Fruit fly (Drosophila melanogaster): Measurements from ENCODE around the gene CG33928.

Gene CG33928

DNA sequence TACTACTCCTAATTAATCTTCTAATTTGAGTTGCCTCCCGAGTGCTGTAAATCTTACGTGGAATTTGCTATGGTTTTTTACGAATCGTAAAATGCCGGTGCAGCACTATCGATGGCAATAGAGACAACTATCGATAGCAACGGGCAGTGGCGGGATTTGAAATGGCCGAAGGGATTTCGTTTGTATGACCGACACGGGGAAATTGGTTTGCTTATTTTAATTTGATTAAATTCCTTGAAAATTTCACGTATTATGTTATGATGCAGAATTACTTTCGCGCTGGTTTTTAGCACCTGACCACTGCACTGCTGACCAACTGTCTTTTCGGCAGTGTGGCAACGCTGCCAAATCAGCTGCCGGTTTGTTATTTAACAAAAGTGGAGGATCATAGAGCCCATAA lies 47.8 kb upstream of the CG33928 start, which contains the start of the genes GCS2beta and CG5131 (continued):
- TF ChIP-seq jumu (GFP tag; optimal IDR thresholded peaks at IDR 0.05) (peak; percentile 98), Mrtf (GFP tag; IDR thresholded peaks at IDR 0.05) (peak; percentile 85), run (tag; optimal IDR thresholded peaks at IDR 0.05) (peak; percentile 52), CG1529 (GFP tag; optimal IDR thresholded peaks at IDR 0.05) (peak; percentile 77), NFAT (GFP tag; IDR thresholded peaks at IDR 0.05) (peak; percentile 95), CG12659 (GFP tag; optimal IDR thresholded peaks at IDR 0.05) (peak; percentile 95), pzg (GFP tag; optimal IDR thresholded peaks at IDR 0.05) (peak; percentile 82), da (GFP tag; optimal IDR thresholded peaks at IDR 0.05) (peak; percentile 88), eyg (GFP tag; optimal IDR thresholded peaks at IDR 0.05) (peak; percentile 92), Usf (GFP tag; optimal IDR thresholded peaks at IDR 0.05) (peak; percentile 81), Eip74EF (GFP tag; optimal IDR thresholded peaks at IDR 0.05) (peak in 1 of 2 experiments; percentile 39), slbo (GFP tag; IDR thresholded peaks at IDR 0.05) (peak; percentile 98), CG13894 (tag; optimal IDR thresholded peaks at IDR 0.05) (no peak), eve (GFP tag; optimal IDR thresholded peaks at IDR 0.05) (no peak), CG11085 (GFP tag; IDR thresholded peaks at IDR 0.05) (peak; percentile 92), Dfd (GFP tag; optimal IDR thresholded peaks at IDR 0.05) (no peak), MBD-R2 (GFP tag; IDR thresholded peaks at IDR 0.05) (peak; percentile 99), CG10267 (tag; optimal IDR thresholded peaks at IDR 0.05) (peak; percentile 76), NC2β (GFP tag; optimal IDR thresholded peaks at IDR 0.05) (peak; percentile 90), slou (GFP tag; optimal IDR thresholded peaks at IDR 0.05) (peak; percentile 96), grn (GFP tag; optimal IDR thresholded peaks at IDR 0.05) (no peak), otp (GFP tag; IDR thresholded peaks at IDR 0.05) (peak; percentile 75; the same call in 2 of the 3 replicates), CG4707 (GFP tag; optimal IDR thresholded peaks at IDR 0.05) (peak; percentile 24), CG17385 (GFP tag; optimal IDR thresholded peaks at IDR 0.05) (peak; percentile 78), Taf1 (GFP tag; IDR thresholded peaks at IDR 0.05) (peak; percentile 93), CG4282 (GFP tag; optimal IDR thresholded peaks at IDR 0.05) (peak; percentile 92), knrl (GFP tag; IDR thresholded peaks at IDR 0.05; ENCODE audit: partially characterized antibody) (peak; percentile 94), CG30403 (GFP tag; optimal IDR thresholded peaks at IDR 0.05) (peak; percentile 96), CG18764 (GFP tag; optimal IDR thresholded peaks at IDR 0.05) (peak; percentile 91), CG9215 (GFP tag; IDR thresholded peaks at IDR 0.05) (peak; percentile 94), CG7928 (GFP tag; optimal IDR thresholded peaks at IDR 0.05) (peak; percentile 70), tap (tag; optimal IDR thresholded peaks at IDR 0.05) (peak; percentile 62), trem (tag; optimal IDR thresholded peaks at IDR 0.05) (peak; percentile 90), Nf-YC (tag; optimal IDR thresholded peaks at IDR 0.05) (no peak), CG2129 (GFP tag; IDR thresholded peaks at IDR 0.05; ENCODE audit: partially characterized antibody) (peak; percentile 84), Myb (GFP tag; optimal IDR thresholded peaks at IDR 0.05) (peak; percentile 90), Bdp1 (GFP tag; optimal IDR thresholded peaks at IDR 0.05) (peak; percentile 90), bab2 (GFP tag; optimal IDR thresholded peaks at IDR 0.05) (peak; percentile 96), zfh1 (GFP tag; IDR thresholded peaks at IDR 0.05) (peak; percentile 96), kah (GFP tag; optimal IDR thresholded peaks at IDR 0.05) (peak; percentile 54), CG3847 (GFP tag; IDR thresholded peaks at IDR 0.05) (peak; percentile 96), ems (GFP tag; optimal IDR thresholded peaks at IDR 0.05) (peak; percentile 93), scrt (GFP tag; optimal IDR thresholded peaks at IDR 0.05) (peak; percentile 74), CG12942 (GFP tag; optimal IDR thresholded peaks at IDR 0.05) (peak; percentile 95), CG3163 (GFP tag; optimal IDR thresholded peaks at IDR 0.05) (peak; percentile 84), CG14965 (GFP tag; optimal IDR thresholded peaks at IDR 0.05; ENCODE audit: borderline replicate concordance) (peak; percentile 51), tin (GFP tag; optimal IDR thresholded peaks at IDR 0.05) (peak; percentile 95), tna (GFP tag; IDR thresholded peaks at IDR 0.05; ENCODE audit: partially characterized antibody) (peak; percentile 83), ind (GFP tag; optimal IDR thresholded peaks at IDR 0.05) (peak; percentile 97), Sox100B (GFP tag; optimal IDR thresholded peaks at IDR 0.05) (peak; percentile 77), gce (GFP tag; IDR thresholded peaks at IDR 0.05) (0 out of 3 replicates have a peak, but pooled peaks have one; percentile 68)
